Fruit fly (Drosophila melanogaster) whole organism, embryonic: ENCODE data around the gene SuUR.

Source experiments
- Asciz ChIP-seq: fragments of 200-800 bp; sonication (Bioruptor generic); optimal IDR thresholded peaks from 2 replicates; lab custom pipeline; 2017; ENCODE audit warnings: missing biosample characterization, mild to moderate bottlenecking, missing genetic modification characterization, missing genetic modification reagents
- B-H2 ChIP-seq: fragments of 200-800 bp; sonication (Bioruptor generic); optimal IDR thresholded peaks from 2 replicates; lab custom pipeline; 2018; ENCODE audit warnings: missing biosample characterization, mild to moderate bottlenecking, missing genetic modification characterization
- Bgb ChIP-seq: fragments of 200-800 bp; sonication (Bioruptor generic); IDR thresholded peaks from 2 replicates; pipeline ENCODE4 v1.3.6; 2022; ENCODE audit warnings: missing biosample characterization, missing genetic modification characterization; ENCODE audit not compliant: partially characterized antibody
- CG10274 ChIP-seq: fragments of 200-800 bp; sonication (Bioruptor generic); optimal IDR thresholded peaks from 3 replicates; lab custom pipeline; 2017; ENCODE audit warnings: missing biosample characterization, mild to moderate bottlenecking, missing genetic modification characterization
- CG11398 ChIP-seq: fragments of 200-800 bp; sonication (Bioruptor generic); optimal IDR thresholded peaks from 2 replicates; lab custom pipeline; 2016; ENCODE audit warnings: missing biosample characterization, missing genetic modification characterization
- CG11504 ChIP-seq: fragments of 200-800 bp; sonication (Bioruptor generic); optimal IDR thresholded peaks from 3 replicates; lab custom pipeline; 2019; ENCODE audit warnings: missing biosample characterization, mild to moderate bottlenecking, missing genetic modification characterization, moderate library complexity
- CG11695 ChIP-seq: fragments of 200-800 bp; sonication (Bioruptor generic); IDR thresholded peaks from 3 replicates; pipeline ENCODE4 v1.3.6; 2022; ENCODE audit warnings: missing biosample characterization, missing genetic modification characterization
- CG11696 ChIP-seq: fragments of 200-800 bp; sonication (Bioruptor generic); IDR thresholded peaks from 2 replicates; pipeline ENCODE4 v1.3.6; 2022; ENCODE audit warnings: missing biosample characterization, missing genetic modification characterization
- CG12236 ChIP-seq: fragments of 200-800 bp; sonication (Bioruptor generic); optimal IDR thresholded peaks from 2 replicates; lab custom pipeline; 2016; ENCODE audit warnings: missing biosample characterization, missing genetic modification characterization
- CG14014 ChIP-seq: fragments of 200-800 bp; sonication (Bioruptor generic); IDR thresholded peaks from 2 replicates; pipeline ENCODE4 v1.3.6; 2022; ENCODE audit warnings: missing biosample characterization, missing genetic modification characterization
- CG1529 ChIP-seq: fragments of 200-800 bp; sonication (Bioruptor generic); optimal IDR thresholded peaks from 3 replicates; lab custom pipeline; 2018; ENCODE audit warnings: missing biosample characterization, missing genetic modification characterization
- CG15696 ChIP-seq: fragments of 200-800 bp; sonication (Bioruptor generic); optimal IDR thresholded peaks from 2 replicates; lab custom pipeline; 2019; ENCODE audit warnings: missing biosample characterization, mild to moderate bottlenecking, missing genetic modification characterization, moderate library complexity
- CG17186 ChIP-seq: fragments of 200-800 bp; sonication (Bioruptor generic); optimal IDR thresholded peaks from 3 replicates; lab custom pipeline; 2017; ENCODE audit warnings: missing biosample characterization, missing genetic modification reagents, missing genetic modification characterization
- CG17361 ChIP-seq: fragments of 200-800 bp; sonication (Bioruptor generic); IDR thresholded peaks from 3 replicates; pipeline ENCODE4 v1.3.6; 2022; ENCODE audit warnings: missing biosample characterization, missing genetic modification characterization
- CG3726 ChIP-seq: fragments of 200-800 bp; sonication (Bioruptor generic); IDR thresholded peaks from 3 replicates; pipeline ENCODE4, ENCODE4 v1.3.6; 2022; ENCODE audit warnings: missing biosample characterization, missing genetic modification characterization
- CG4617 ChIP-seq: fragments of 200-800 bp; sonication (Bioruptor generic); optimal IDR thresholded peaks from 3 replicates; lab custom pipeline; 2016; ENCODE audit warnings: missing biosample characterization, missing genetic modification characterization, borderline replicate concordance
- CG5245 ChIP-seq: fragments of 200-800 bp; sonication (Bioruptor generic); optimal IDR thresholded peaks from 3 replicates; lab custom pipeline; 2016; ENCODE audit warnings: missing biosample characterization, missing genetic modification characterization
- CG6272 ChIP-seq: fragments of 200-800 bp; sonication (Bioruptor generic); IDR thresholded peaks from 2 replicates; pipeline ENCODE4 v1.3.6; 2022; ENCODE audit warnings: missing biosample characterization, missing genetic modification characterization
- CG6683 ChIP-seq: fragments of 200-800 bp; sonication (Bioruptor generic); optimal IDR thresholded peaks from 2 replicates; lab custom pipeline; 2017; ENCODE audit warnings: missing biosample characterization, mild to moderate bottlenecking, missing genetic modification characterization, missing genetic modification reagents
- CG7271 ChIP-seq: fragments of 200-800 bp; sonication (Bioruptor generic); optimal IDR thresholded peaks from 2 replicates; lab custom pipeline; 2018; ENCODE audit warnings: missing biosample characterization, mild to moderate bottlenecking, missing genetic modification characterization, moderate library complexity
- CG9797 ChIP-seq: fragments of 200-800 bp; sonication (Bioruptor generic); optimal IDR thresholded peaks from 3 replicates; lab custom pipeline; 2018; ENCODE audit warnings: missing biosample characterization, mild to moderate bottlenecking, missing genetic modification characterization
- CTCF ChIP-seq: fragments of 200-800 bp; sonication (Bioruptor generic); optimal IDR thresholded peaks from 2 replicates; lab custom pipeline; 2017; ENCODE audit warnings: missing biosample characterization, mild to moderate bottlenecking, missing genetic modification characterization, moderate library complexity
- Doc3 ChIP-seq: fragments of 200-800 bp; sonication (Bioruptor generic); IDR thresholded peaks from 3 replicates; pipeline ENCODE4 v1.3.6; 2022; ENCODE audit warnings: missing biosample characterization, missing genetic modification characterization; ENCODE audit not compliant: partially characterized antibody
- E2f1 ChIP-seq: fragments of 200-800 bp; sonication (Bioruptor generic); IDR thresholded peaks from 2 replicates; pipeline ENCODE4 v1.3.6; 2022; ENCODE audit warnings: missing biosample characterization, missing genetic modification characterization
- Eip74EF ChIP-seq, 2 experiments: fragments of 200-800 bp in 1 of 2; fragments of >200 bp in 1 of 2; sonication (Bioruptor generic) in 1 of 2; optimal IDR thresholded peaks; 2 replicates each; lab custom pipeline; 2017 to 2019; ENCODE audit warnings: missing biosample characterization in 2 of 2, missing genetic modification characterization in 2 of 2, mild to moderate bottlenecking in 1 of 2, moderate library complexity in 1 of 2
- H2.0 ChIP-seq: fragments of 200-800 bp; sonication (Bioruptor generic); IDR thresholded peaks from 2 replicates; pipeline ENCODE4 v1.3.6; 2022; ENCODE audit warnings: missing biosample characterization, missing genetic modification characterization
- HHEX ChIP-seq: fragments of 200-800 bp; sonication (Bioruptor generic); optimal IDR thresholded peaks from 3 replicates; lab custom pipeline; 2017; ENCODE audit warnings: missing biosample characterization, mild to moderate bottlenecking, missing genetic modification characterization, missing genetic modification reagents
- Hand ChIP-seq: fragments of 200-800 bp; sonication (Bioruptor generic); optimal IDR thresholded peaks from 2 replicates; lab custom pipeline; 2017; ENCODE audit warnings: mild to moderate bottlenecking, missing biosample characterization, missing genetic modification reagents, missing genetic modification characterization
- Hey ChIP-seq: fragments of 200-800 bp; sonication (Bioruptor generic); optimal IDR thresholded peaks from 3 replicates; lab custom pipeline; 2018; ENCODE audit warnings: missing biosample characterization, mild to moderate bottlenecking, missing genetic modification characterization
- NC2β ChIP-seq: fragments of 200-800 bp; sonication (Bioruptor generic); optimal IDR thresholded peaks from 2 replicates; lab custom pipeline; 2016; ENCODE audit warnings: missing biosample characterization, missing genetic modification characterization
- Rx ChIP-seq: fragments of 200-800 bp; sonication (Bioruptor generic); IDR thresholded peaks from 2 replicates; pipeline ENCODE4 v1.3.6; 2022; ENCODE audit warnings: missing biosample characterization, missing genetic modification characterization
- Scr ChIP-seq: fragments of 200-800 bp; sonication (Bioruptor generic); IDR thresholded peaks from 2 replicates; pipeline ENCODE4 v1.3.6; 2022; ENCODE audit warnings: missing biosample characterization, missing genetic modification characterization; ENCODE audit not compliant: partially characterized antibody
- Vsx1 ChIP-seq: fragments of 200-800 bp; sonication (Bioruptor generic); optimal IDR thresholded peaks from 2 replicates; lab custom pipeline; 2017; ENCODE audit warnings: missing biosample characterization, mild to moderate bottlenecking, missing genetic modification characterization, missing genetic modification reagents
- Xrp1 ChIP-seq: fragments of 200-800 bp; sonication (Bioruptor generic); IDR thresholded peaks from 2 replicates; pipeline ENCODE4 v1.3.6; 2022; ENCODE audit warnings: missing biosample characterization, missing genetic modification characterization
- bab2 ChIP-seq: fragments of 200-800 bp; sonication (Bioruptor generic); optimal IDR thresholded peaks from 2 replicates; lab custom pipeline; 2016; ENCODE audit warnings: missing biosample characterization, missing genetic modification characterization
- dan ChIP-seq: fragments of 200-800 bp; sonication (Bioruptor generic); IDR thresholded peaks from 2 replicates; pipeline ENCODE4 v1.3.6; 2022; ENCODE audit warnings: missing biosample characterization, missing genetic modification characterization
- dysf ChIP-seq: fragments of 200-800 bp; sonication (Bioruptor generic); IDR thresholded peaks from 3 replicates; pipeline ENCODE4 v1.3.6; 2022; ENCODE audit warnings: missing biosample characterization, missing genetic modification characterization
- ems ChIP-seq: fragments of 200-800 bp; sonication (Bioruptor generic); optimal IDR thresholded peaks from 3 replicates; lab custom pipeline; 2016; ENCODE audit warnings: missing biosample characterization, missing genetic modification characterization
- ewg ChIP-seq: fragments of 200-800 bp; sonication (Bioruptor generic); optimal IDR thresholded peaks from 3 replicates; lab custom pipeline; 2017; ENCODE audit warnings: mild to moderate bottlenecking, missing biosample characterization, missing genetic modification reagents, missing genetic modification characterization
- fd3F ChIP-seq: fragments of 200-800 bp; sonication (Bioruptor generic); optimal IDR thresholded peaks from 2 replicates; lab custom pipeline; 2018; ENCODE audit warnings: missing biosample characterization, mild to moderate bottlenecking, missing genetic modification characterization, moderate library complexity
- gt ChIP-seq: fragments of 200-800 bp; sonication (Bioruptor generic); IDR thresholded peaks from 2 replicates; pipeline ENCODE4 v1.3.6; 2022; ENCODE audit warnings: missing biosample characterization, missing genetic modification characterization
- hbn ChIP-seq: fragments of 200-800 bp; sonication (Bioruptor generic); IDR thresholded peaks from 2 replicates; pipeline ENCODE4 v1.3.6; 2022; ENCODE audit warnings: missing biosample characterization, missing genetic modification characterization; ENCODE audit not compliant: partially characterized antibody
- hkb ChIP-seq, 2 experiments: fragments of 200-800 bp in 1 of 2; fragments of >200 bp in 1 of 2; sonication (Bioruptor generic) in 1 of 2; IDR thresholded peaks in 1 of 2; optimal IDR thresholded peaks in 1 of 2; 2 replicates each; pipeline versions ENCODE4 v1.3.6 to Lab custom; 2017 to 2022; ENCODE audit warnings: missing biosample characterization in 1 of 2, missing genetic modification characterization in 1 of 2
- klu ChIP-seq: fragments of 200-800 bp; sonication (Bioruptor generic); IDR thresholded peaks from 2 replicates; pipeline ENCODE4 v1.3.6; 2022; ENCODE audit warnings: missing biosample characterization, missing genetic modification characterization
- kni ChIP-seq: fragments of 200-800 bp; sonication (Bioruptor generic); optimal IDR thresholded peaks from 3 replicates; lab custom pipeline; 2017; ENCODE audit warnings: mild to moderate bottlenecking, missing biosample characterization, missing genetic modification reagents, missing genetic modification characterization
- pum ChIP-seq: fragments of 200-800 bp; sonication (Bioruptor generic); optimal IDR thresholded peaks from 2 replicates; lab custom pipeline; 2016; ENCODE audit warnings: missing biosample characterization, missing genetic modification characterization
- rib ChIP-seq: fragments of 200-800 bp; sonication (Bioruptor generic); IDR thresholded peaks from 2 replicates; pipeline ENCODE4 v1.3.6; 2022; ENCODE audit warnings: missing biosample characterization, missing genetic modification characterization
- unc-4 ChIP-seq: fragments of 200-800 bp; sonication (Bioruptor generic); IDR thresholded peaks from 2 replicates; pipeline ENCODE4 v1.3.6; 2022; ENCODE audit warnings: missing biosample characterization, missing genetic modification characterization; ENCODE audit not compliant: partially characterized antibody

SuUR gene

DNA sequence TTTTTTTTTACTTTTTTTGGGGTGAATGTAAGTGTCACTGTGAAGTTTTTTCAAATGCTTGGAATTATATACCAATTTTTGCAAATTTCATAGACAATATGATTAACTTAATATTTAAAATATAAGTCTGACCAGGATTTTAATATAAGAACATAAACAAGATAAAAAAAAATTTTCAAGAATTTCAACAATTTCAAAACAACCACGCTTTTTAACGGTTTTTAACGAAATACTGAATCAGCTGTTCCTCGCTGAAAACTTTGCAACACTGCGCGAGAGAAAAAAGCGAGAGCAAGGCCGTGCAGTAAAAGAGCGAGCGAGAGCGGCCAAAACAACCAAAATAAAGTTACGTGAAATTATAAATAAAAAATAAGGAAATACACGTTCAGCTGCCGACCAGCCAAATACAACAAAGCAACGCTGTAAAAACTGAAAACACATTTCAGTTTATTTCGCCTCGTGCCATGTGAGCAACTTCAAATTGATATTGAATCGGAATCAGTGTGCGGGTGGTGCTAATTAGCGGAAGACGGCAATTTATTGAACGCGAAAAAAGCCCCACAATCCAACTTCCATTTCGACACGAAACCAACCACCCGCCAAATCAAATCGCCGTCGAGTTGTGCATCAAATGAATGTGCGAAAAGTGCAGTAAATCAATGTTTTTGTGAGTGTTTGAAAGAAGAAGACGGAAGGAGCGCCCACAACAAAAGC, 31.6 kb downstream of the SuUR start, which contains the start of the genes CG46439, Iyd and CG33947 (continued):
- peak; percentile 9 for TF ChIP-seq Asciz
- no peak for TF ChIP-seq Hey (tag; lab: Kevin White, UChicago)
- no peak for TF ChIP-seq CG15696 (tag; lab: Kevin White, UChicago)
- peak; percentile 26 for TF ChIP-seq NC2β (GFP tag; lab: Kevin White, UChicago)
- no peak for TF ChIP-seq CG3726 (GFP tag; lab: Robert Waterston, UW)
- TF ChIP-seq ems (GFP tag; lab: Kevin White, UChicago), result peak; percentile 9
- no peak for TF ChIP-seq CG11695 (GFP tag; lab: Robert Waterston, UW)
- TF ChIP-seq CTCF, result peak; percentile 23
- no peak for TF ChIP-seq CG11696 (GFP tag; lab: Robert Waterston, UW)
- 0 out of 3 replicates have a peak, but pooled peaks have one; percentile 31 for TF ChIP-seq Doc3 (GFP tag; lab: Robert Waterston, UW)
- TF ChIP-seq CG6272 (GFP tag; lab: Robert Waterston, UW), result no peak
- TF ChIP-seq Hand (GFP tag; lab: Kevin White, UChicago), result peak; percentile 58
- no peak for TF ChIP-seq CG5245
- TF ChIP-seq CG17186 (GFP tag; lab: Kevin White, UChicago), result no peak
- TF ChIP-seq ewg (GFP tag; lab: Kevin White, UChicago), result no peak
- no peak for TF ChIP-seq gt (GFP tag; lab: Robert Waterston, UW)
- peak in 1 of 2 experiments; percentile 68 for TF ChIP-seq Eip74EF (GFP tag; optimal IDR thresholded peaks at IDR 0.05; lab: Kevin White, UChicago)
- TF ChIP-seq Vsx1, result peak; percentile 85
- TF ChIP-seq rib (GFP tag; lab: Robert Waterston, UW), result 0 out of 2 replicates have a peak, but pooled peaks have one; percentile 26
- no peak for TF ChIP-seq CG14014 (GFP tag; lab: Robert Waterston, UW)
- no peak for TF ChIP-seq CG1529
- TF ChIP-seq CG17361 (GFP tag; lab: Robert Waterston, UW), result 0 out of 3 replicates have a peak, but pooled peaks have one; percentile 17
- no peak for TF ChIP-seq fd3F (GFP tag; lab: Kevin White, UChicago)
- no peak for TF ChIP-seq dysf (GFP tag; lab: Robert Waterston, UW)
- 0 out of 2 replicates have a peak, but pooled peaks have one; percentile 19 for TF ChIP-seq Xrp1
- TF ChIP-seq CG7271 (tag; lab: Kevin White, UChicago), result no peak
- no peak for TF ChIP-seq Rx (GFP tag; lab: Robert Waterston, UW)
- TF ChIP-seq CG6683 (GFP tag; lab: Kevin White, UChicago), result no peak
- peak; percentile 44; the same call in 1 of the 2 replicates for TF ChIP-seq hbn (GFP tag; lab: Robert Waterston, UW)
- TF ChIP-seq Scr (GFP tag; lab: Robert Waterston, UW), result peak; percentile 22; the same call in 1 of the 2 replicates
- no peak for TF ChIP-seq bab2 (GFP tag; lab: Kevin White, UChicago)
- TF ChIP-seq unc-4 (GFP tag; lab: Robert Waterston, UW), result peak; percentile 40; the same call in 1 of the 2 replicates
- no peak for TF ChIP-seq CG10274
- TF ChIP-seq dan, result no peak
- TF ChIP-seq hkb (optimal IDR thresholded peaks at IDR 0.05; lab: Kevin White, UChicago), result no peak
- peak; percentile 37; the same call in 1 of the 2 replicates for TF ChIP-seq hkb (GFP tag; IDR thresholded peaks at IDR 0.05; lab: Robert Waterston, UW)
- no peak for TF ChIP-seq pum (GFP tag; lab: Kevin White, UChicago)
- peak; percentile 37; the same call in 1 of the 2 replicates for TF ChIP-seq Bgb
- peak; percentile 18 for TF ChIP-seq CG11504 (tag; lab: Kevin White, UChicago)
- TF ChIP-seq B-H2 (GFP tag; lab: Kevin White, UChicago), result peak; percentile 6
- TF ChIP-seq HHEX (GFP tag; lab: Kevin White, UChicago), result no peak
- peak; percentile 55; the same call in 1 of the 2 replicates for TF ChIP-seq E2f1 (GFP tag; lab: Robert Waterston, UW)
- TF ChIP-seq CG4617 (GFP tag; lab: Kevin White, UChicago), result peak; percentile 8
- peak; percentile 39 for TF ChIP-seq kni
- TF ChIP-seq CG12236 (GFP tag; lab: Kevin White, UChicago), result no peak
- no peak for TF ChIP-seq H2.0 (GFP tag; lab: Robert Waterston, UW)
- no peak for TF ChIP-seq klu (GFP tag; lab: Robert Waterston, UW)
- peak; percentile 32 for TF ChIP-seq CG9797 (GFP tag; lab: Kevin White, UChicago)
- no peak for TF ChIP-seq CG11398 (GFP tag; lab: Kevin White, UChicago)
